Fruit fly (Drosophila melanogaster) whole organism, embryonic: ENCODE results near the gene Ser7.

ENCODE experiments used
- Atf-2 ChIP-seq: fragments of 200-800 bp; sonication (Bioruptor generic); optimal IDR thresholded peaks from 2 replicates; lab custom pipeline; 2016; ENCODE audit warnings: missing biosample characterization, missing genetic modification characterization
- Bdp1 ChIP-seq: fragments of 200-800 bp; sonication (Bioruptor generic); optimal IDR thresholded peaks from 3 replicates; lab custom pipeline; 2016; ENCODE audit warnings: missing biosample characterization, missing genetic modification characterization
- BtbVII ChIP-seq: fragments of 200-800 bp; sonication (Bioruptor generic); optimal IDR thresholded peaks from 3 replicates; lab custom pipeline; 2017; ENCODE audit warnings: missing biosample characterization, mild to moderate bottlenecking, missing genetic modification characterization
- CG11695 ChIP-seq: fragments of 200-800 bp; sonication (Bioruptor generic); IDR thresholded peaks from 3 replicates; pipeline ENCODE4 v1.3.6; 2022; ENCODE audit warnings: missing biosample characterization, missing genetic modification characterization
- CG12659 ChIP-seq: fragments of 200-800 bp; sonication (Bioruptor generic); optimal IDR thresholded peaks from 3 replicates; lab custom pipeline; 2017; ENCODE audit warnings: mild to moderate bottlenecking, missing biosample characterization, missing genetic modification reagents, missing genetic modification characterization
- CG1647 ChIP-seq: fragments of 200-800 bp; sonication (Bioruptor generic); optimal IDR thresholded peaks from 3 replicates; lab custom pipeline; 2016; ENCODE audit warnings: missing biosample characterization, missing genetic modification characterization
- CG16863 ChIP-seq: fragments of 200-800 bp; sonication (Bioruptor generic); optimal IDR thresholded peaks from 3 replicates; lab custom pipeline; 2016; ENCODE audit warnings: missing biosample characterization, missing genetic modification characterization
- CG17361 ChIP-seq: fragments of 200-800 bp; sonication (Bioruptor generic); IDR thresholded peaks from 3 replicates; pipeline ENCODE4 v1.3.6; 2022; ENCODE audit warnings: missing biosample characterization, missing genetic modification characterization
- CG17385 ChIP-seq: fragments of 200-800 bp; sonication (Bioruptor generic); optimal IDR thresholded peaks from 3 replicates; lab custom pipeline; 2018; ENCODE audit warnings: missing biosample characterization, mild to moderate bottlenecking, missing genetic modification characterization
- CG1792 ChIP-seq: fragments of 200-800 bp; sonication (Bioruptor generic); optimal IDR thresholded peaks from 2 replicates; lab custom pipeline; 2016; ENCODE audit warnings: missing biosample characterization, missing genetic modification characterization
- CG1832 ChIP-seq: fragments of 200-800 bp; sonication (Bioruptor generic); optimal IDR thresholded peaks from 2 replicates; lab custom pipeline; 2017; ENCODE audit warnings: missing biosample characterization, mild to moderate bottlenecking, missing genetic modification characterization, inconsistent platforms
- CG30431 ChIP-seq: fragments of 200-800 bp; sonication (Bioruptor generic); optimal IDR thresholded peaks from 2 replicates; lab custom pipeline; 2017; ENCODE audit warnings: missing biosample characterization, missing genetic modification characterization
- CG34422 ChIP-seq: fragments of 200-800 bp; sonication (Bioruptor generic); IDR thresholded peaks from 3 replicates; pipeline ENCODE4 v1.3.6; 2022; ENCODE audit warnings: missing biosample characterization, missing genetic modification characterization
- CG3847 ChIP-seq: fragments of 200-800 bp; sonication (Bioruptor generic); IDR thresholded peaks from 2 replicates; pipeline ENCODE4 v1.3.6; 2022; ENCODE audit warnings: missing biosample characterization, missing genetic modification characterization
- CG4730 ChIP-seq: fragments of 200-800 bp; sonication (Bioruptor generic); IDR thresholded peaks from 2 replicates; pipeline ENCODE4 v1.3.6; 2022; ENCODE audit warnings: missing biosample characterization, missing genetic modification characterization
- CG6175 ChIP-seq: fragments of 200-800 bp; sonication (Bioruptor generic); IDR thresholded peaks from 3 replicates; pipeline ENCODE4 v1.3.6; 2022; ENCODE audit warnings: missing biosample characterization, missing genetic modification characterization
- CG7963 ChIP-seq: fragments of 200-800 bp; sonication (Bioruptor generic); IDR thresholded peaks from 3 replicates; pipeline ENCODE4 v1.3.6; 2022; ENCODE audit warnings: missing biosample characterization, missing genetic modification characterization; ENCODE audit not compliant: partially characterized antibody
- CG8281 ChIP-seq: fragments of 200-800 bp; sonication (Bioruptor generic); optimal IDR thresholded peaks from 2 replicates; lab custom pipeline; 2018; ENCODE audit warnings: missing biosample characterization, mild to moderate bottlenecking, missing genetic modification characterization, moderate library complexity
- CG8944 ChIP-seq: fragments of 200-800 bp; sonication (Bioruptor generic); optimal IDR thresholded peaks from 3 replicates; lab custom pipeline; 2016; ENCODE audit warnings: missing biosample characterization, missing genetic modification characterization
- CG9609 ChIP-seq: fragments of 200-800 bp; sonication (Bioruptor generic); optimal IDR thresholded peaks from 3 replicates; lab custom pipeline; 2016; ENCODE audit warnings: missing biosample characterization, missing genetic modification characterization
- CG9797 ChIP-seq: fragments of 200-800 bp; sonication (Bioruptor generic); optimal IDR thresholded peaks from 3 replicates; lab custom pipeline; 2018; ENCODE audit warnings: missing biosample characterization, mild to moderate bottlenecking, missing genetic modification characterization
- Chrac-16 ChIP-seq: fragments of 200-800 bp; sonication (Bioruptor generic); optimal IDR thresholded peaks from 3 replicates; lab custom pipeline; 2016; ENCODE audit warnings: missing biosample characterization, missing genetic modification characterization
- E2f2 ChIP-seq: fragments of 200-800 bp; sonication (Bioruptor generic); IDR thresholded peaks from 2 replicates; pipeline ENCODE4 v1.3.6; 2022; ENCODE audit warnings: missing biosample characterization, missing genetic modification characterization
- GATAe ChIP-seq: fragments of 200-800 bp; sonication (Bioruptor generic); conservative IDR thresholded peaks from 2 replicates; pipeline ENCODE4 v1.3.6; 2022; ENCODE audit warnings: missing biosample characterization, missing genetic modification characterization
- Hr3 ChIP-seq: fragments of 200-800 bp; sonication (Bioruptor generic); optimal IDR thresholded peaks from 3 replicates; lab custom pipeline; 2016; ENCODE audit warnings: missing biosample characterization, missing genetic modification characterization
- Hsf ChIP-seq: fragments of 200-800 bp; sonication (Bioruptor generic); optimal IDR thresholded peaks from 3 replicates; lab custom pipeline; 2016; ENCODE audit warnings: missing biosample characterization, missing genetic modification characterization
- MBD-R2 ChIP-seq: fragments of 200-800 bp; sonication (Bioruptor generic); IDR thresholded peaks from 2 replicates; pipeline ENCODE4 v1.3.6; 2022; ENCODE audit warnings: missing biosample characterization, missing genetic modification characterization
- Nf-YB ChIP-seq: fragments of 200-800 bp; sonication (Bioruptor generic); optimal IDR thresholded peaks from 3 replicates; lab custom pipeline; 2019; ENCODE audit warnings: missing biosample characterization, mild to moderate bottlenecking, missing genetic modification characterization, moderate library complexity
- Rfx ChIP-seq: fragments of 200-800 bp; sonication (Bioruptor generic); IDR thresholded peaks from 2 replicates; pipeline ENCODE4 v1.3.6; 2022; ENCODE audit warnings: missing biosample characterization, missing genetic modification characterization
- Ssrp ChIP-seq: fragments of 200-800 bp; sonication (Bioruptor generic); optimal IDR thresholded peaks from 2 replicates; lab custom pipeline; 2018; ENCODE audit warnings: missing biosample characterization, mild to moderate bottlenecking, missing genetic modification characterization, moderate library complexity
- aop ChIP-seq: fragments of 200-800 bp; sonication (Bioruptor generic); IDR thresholded peaks from 2 replicates; pipeline ENCODE4 v1.3.6; 2022; ENCODE audit warnings: missing biosample characterization, missing genetic modification characterization
- ato ChIP-seq: fragments of 200-800 bp; sonication (Bioruptor generic); IDR thresholded peaks from 2 replicates; pipeline ENCODE4 v1.3.6; 2022; ENCODE audit warnings: missing biosample characterization, missing genetic modification characterization; ENCODE audit not compliant: partially characterized antibody
- bcd ChIP-seq: fragments of 200-800 bp; sonication (Bioruptor generic); optimal IDR thresholded peaks from 2 replicates; lab custom pipeline; 2017; ENCODE audit warnings: missing biosample characterization, mild to moderate bottlenecking, missing genetic modification characterization
- cas ChIP-seq: fragments of 200-800 bp; sonication (Bioruptor generic); IDR thresholded peaks from 2 replicates; pipeline ENCODE4 v1.3.6; 2022; ENCODE audit warnings: missing biosample characterization, missing genetic modification characterization
- crol ChIP-seq: fragments of 200-800 bp; sonication (Bioruptor generic); IDR thresholded peaks from 2 replicates; pipeline ENCODE4 v1.3.6; 2022; ENCODE audit warnings: missing biosample characterization, missing genetic modification characterization
- crp ChIP-seq, 2 experiments: fragments of 200-800 bp; sonication (Bioruptor generic); optimal IDR thresholded peaks; 2 replicates in 1 of 2; 3 replicates in 1 of 2; lab custom pipeline; 2017; ENCODE audit warnings: missing biosample characterization in 2 of 2, missing genetic modification characterization in 2 of 2, mild to moderate bottlenecking in 1 of 2, moderate library complexity in 1 of 2
- dimm ChIP-seq: fragments of 200-800 bp; sonication (Bioruptor generic); IDR thresholded peaks from 2 replicates; pipeline ENCODE4 v1.3.6; 2022; ENCODE audit warnings: missing biosample characterization, missing genetic modification characterization
- ems ChIP-seq: fragments of 200-800 bp; sonication (Bioruptor generic); optimal IDR thresholded peaks from 3 replicates; lab custom pipeline; 2016; ENCODE audit warnings: missing biosample characterization, missing genetic modification characterization
- eve ChIP-seq, 2 experiments: fragments of >200 bp; optimal IDR thresholded peaks; 2 replicates each; lab custom pipeline; 2017; ENCODE audit warnings: missing biosample characterization in 2 of 2, missing genetic modification characterization in 2 of 2
- h ChIP-seq: fragments of >200 bp; optimal IDR thresholded peaks from 2 replicates; lab custom pipeline; 2017
- jumu ChIP-seq: fragments of 200-800 bp; sonication (Bioruptor generic); optimal IDR thresholded peaks from 3 replicates; lab custom pipeline; 2016; ENCODE audit warnings: missing biosample characterization, missing genetic modification characterization
- maf-S ChIP-seq: fragments of 200-800 bp; sonication (Bioruptor generic); optimal IDR thresholded peaks from 2 replicates; lab custom pipeline; 2016; ENCODE audit warnings: missing biosample characterization, missing genetic modification characterization
- nmo ChIP-seq: fragments of 200-800 bp; sonication (Bioruptor generic); optimal IDR thresholded peaks from 2 replicates; lab custom pipeline; 2018; ENCODE audit warnings: missing biosample characterization, mild to moderate bottlenecking, missing genetic modification characterization, moderate library complexity
- phol ChIP-seq: fragments of 200-800 bp; sonication (Bioruptor generic); optimal IDR thresholded peaks from 3 replicates; lab custom pipeline; 2018; ENCODE audit warnings: missing biosample characterization, mild to moderate bottlenecking, missing genetic modification characterization, moderate library complexity
- pita ChIP-seq: fragments of 200-800 bp; sonication (Bioruptor generic); optimal IDR thresholded peaks from 2 replicates; lab custom pipeline; 2017; ENCODE audit warnings: missing biosample characterization, mild to moderate bottlenecking, missing genetic modification characterization
- rib ChIP-seq: fragments of 200-800 bp; sonication (Bioruptor generic); IDR thresholded peaks from 2 replicates; pipeline ENCODE4 v1.3.6; 2022; ENCODE audit warnings: missing biosample characterization, missing genetic modification characterization
- tap ChIP-seq: fragments of 200-800 bp; optimal IDR thresholded peaks from 3 replicates; lab custom pipeline; 2019; ENCODE audit warnings: missing biosample characterization, mild to moderate bottlenecking, missing genetic modification characterization, moderate library complexity
- vfl ChIP-seq: fragments of 200-800 bp; sonication (Bioruptor generic); optimal IDR thresholded peaks from 2 replicates; lab custom pipeline; 2016; ENCODE audit warnings: missing biosample characterization, missing genetic modification characterization
- zfh1 ChIP-seq: fragments of 200-800 bp; sonication (Bioruptor generic); IDR thresholded peaks from 3 replicates; pipeline ENCODE4 v1.3.6; 2022; ENCODE audit warnings: missing biosample characterization, missing genetic modification characterization

Ser7 gene

DNA sequence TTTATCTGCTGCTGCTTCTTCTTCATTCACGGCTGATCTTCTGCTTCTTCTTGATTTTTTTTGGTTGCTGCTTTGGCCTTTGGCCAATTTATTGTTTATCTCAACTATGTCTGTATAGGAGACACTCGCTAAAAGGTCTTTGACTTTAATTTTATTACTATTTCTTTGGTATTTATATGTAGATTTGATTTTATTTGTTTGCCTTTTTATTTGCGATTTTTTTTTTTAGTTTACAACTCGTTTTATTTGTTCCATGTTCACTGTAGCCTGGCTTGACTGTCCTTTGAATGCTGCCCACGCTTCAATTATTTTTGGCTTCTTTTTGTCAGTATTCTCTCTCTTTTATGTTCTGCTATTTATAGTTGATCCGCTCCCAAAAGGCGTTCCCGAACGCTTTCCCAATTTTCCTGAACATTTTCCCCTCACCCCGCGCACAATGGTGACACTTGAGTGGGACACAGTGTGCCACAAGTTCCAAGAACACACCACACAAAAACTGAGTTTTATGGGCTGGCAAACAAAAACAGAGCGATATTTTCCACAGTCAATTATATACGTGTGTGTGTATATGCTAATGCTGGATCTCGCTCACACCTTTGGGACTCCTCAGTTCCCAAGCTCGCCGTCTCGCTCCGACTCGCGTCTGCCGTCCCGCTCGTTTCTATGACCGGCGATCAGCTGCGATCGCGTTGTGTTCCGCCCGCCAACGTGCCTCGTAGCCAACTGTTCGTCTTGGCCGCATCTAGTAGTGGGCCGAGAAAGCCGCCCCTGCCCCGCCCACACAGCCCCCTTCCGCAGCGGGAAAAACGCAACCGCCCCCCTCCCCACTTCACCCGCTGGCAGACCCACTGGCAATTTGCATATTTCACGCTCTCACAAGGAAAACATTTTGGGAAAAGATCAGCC is 11.2 kb downstream of the Ser7 start, which contains the start of gene CG15247 (continued):
- TF ChIP-seq crp (GFP tag; optimal IDR thresholded peaks at IDR 0.05; lab: Kevin White, UChicago) (peak in 1 of 2 experiments; percentile 6), jumu (GFP tag; lab: Kevin White, UChicago) (peak; percentile 75), eve (GFP tag; optimal IDR thresholded peaks at IDR 0.05; lab: Kevin White, UChicago) (peak in 1 of 2 experiments; percentile 66), CG8281 (peak; percentile 56), ems (GFP tag; lab: Kevin White, UChicago) (peak; percentile 47), CG9609 (GFP tag; lab: Kevin White, UChicago) (peak; percentile 35), CG34422 (peak; percentile 66; the same call in 2 of the 3 replicates), CG1647 (GFP tag; lab: Kevin White, UChicago) (peak; percentile 3), bcd (GFP tag; lab: Kevin White, UChicago) (peak; percentile 67), h (lab: Kevin White, UChicago) (no peak), zfh1 (GFP tag; lab: Robert Waterston, UW) (peak; percentile 83), CG7963 (GFP tag; lab: Robert Waterston, UW) (no peak), ato (GFP tag; lab: Robert Waterston, UW) (no peak), CG16863 (GFP tag; lab: Kevin White, UChicago) (peak; percentile 38), Nf-YB (GFP tag; lab: Kevin White, UChicago) (peak; percentile 31), Atf-2 (GFP tag; lab: Kevin White, UChicago) (peak; percentile 51), CG30431 (peak; percentile 22), maf-S (GFP tag; lab: Kevin White, UChicago) (peak; percentile 47), Ssrp (tag; lab: Kevin White, UChicago) (peak; percentile 73), CG6175 (GFP tag; lab: Robert Waterston, UW) (peak; percentile 64; the same call in 2 of the 3 replicates), pita (GFP tag; lab: Kevin White, UChicago) (no peak), CG9797 (no peak), Rfx (GFP tag; lab: Robert Waterston, UW) (peak; percentile 88), cas (GFP tag; lab: Robert Waterston, UW) (peak; percentile 70), CG1832 (GFP tag; lab: Kevin White, UChicago) (peak; percentile 73), Chrac-16 (GFP tag; lab: Kevin White, UChicago) (peak; percentile 50), nmo (peak; percentile 82), aop (GFP tag; lab: Robert Waterston, UW) (peak; percentile 68; the same call in 1 of the 2 replicates), rib (peak; percentile 35; the same call in 1 of the 2 replicates), dimm (GFP tag; lab: Robert Waterston, UW) (no peak), CG3847 (GFP tag; lab: Robert Waterston, UW) (peak; percentile 78), E2f2 (GFP tag; lab: Robert Waterston, UW) (peak; percentile 42), BtbVII (peak; percentile 0), MBD-R2 (GFP tag; lab: Robert Waterston, UW) (peak; percentile 41; the same call in 1 of the 2 replicates), GATAe (GFP tag; lab: Robert Waterston, UW) (no peak), vfl (GFP tag; lab: Kevin White, UChicago) (peak; percentile 39), Bdp1 (GFP tag; lab: Kevin White, UChicago) (peak; percentile 8), CG11695 (GFP tag; lab: Robert Waterston, UW) (peak; percentile 75; the same call in 2 of the 3 replicates), CG8944 (GFP tag; lab: Kevin White, UChicago) (peak; percentile 49), Hsf (GFP tag; lab: Kevin White, UChicago) (peak; percentile 77), CG17361 (GFP tag; lab: Robert Waterston, UW) (peak; percentile 72; the same call in 2 of the 3 replicates), CG1792 (GFP tag; lab: Kevin White, UChicago) (peak; percentile 54), Hr3 (peak; percentile 48), CG12659 (GFP tag; lab: Kevin White, UChicago) (peak; percentile 62), tap (tag; lab: Kevin White, UChicago) (peak; percentile 35), phol (tag; lab: Kevin White, UChicago) (peak; percentile 79), CG4730 (peak; percentile 75), crol (GFP tag; lab: Robert Waterston, UW) (peak; percentile 82), CG17385 (GFP tag; lab: Kevin White, UChicago) (peak; percentile 77)
